Fruit fly (Drosophila melanogaster): ENCODE data around the gene tara.

Gene tara

dm6 chr3R:16221359-16222299 lies 3.8 kb upstream of the tara start (continued):
- peak; percentile 54 for TF ChIP-seq CG31224 (GFP tag; IDR thresholded peaks at IDR 0.05)
- no peak for TF ChIP-seq Bteb2 (GFP tag; optimal IDR thresholded peaks at IDR 0.05)
- TF ChIP-seq sc (optimal IDR thresholded peaks at IDR 0.05): no peak
- peak; percentile 96 for TF ChIP-seq sc (GFP tag; optimal IDR thresholded peaks at IDR 0.05)
- peak; percentile 79 for TF ChIP-seq CG32772 (GFP tag; IDR thresholded peaks at IDR 0.05)
- peak; percentile 86 for TF ChIP-seq Fer1 (GFP tag; optimal IDR thresholded peaks at IDR 0.05)
- TF ChIP-seq BEAF-32 (GFP tag; optimal IDR thresholded peaks at IDR 0.05): no peak
- peak; percentile 92 for TF ChIP-seq Abd-B (GFP tag; optimal IDR thresholded peaks at IDR 0.05)
- peak; percentile 98 for TF ChIP-seq CG18619 (GFP tag; optimal IDR thresholded peaks at IDR 0.05)
- TF ChIP-seq CG12744 (GFP tag; optimal IDR thresholded peaks at IDR 0.05): no peak
- no peak for TF ChIP-seq CG16813 (GFP tag; IDR thresholded peaks at IDR 0.05; ENCODE audit: partially characterized antibody)
- TF ChIP-seq CG11560 (tag; IDR thresholded peaks at IDR 0.05): 0 out of 3 replicates have a peak, but pooled peaks have one; percentile 23
- TF ChIP-seq mirr (GFP tag; optimal IDR thresholded peaks at IDR 0.05): peak; percentile 87
- peak; percentile 81 for TF ChIP-seq row (GFP tag; IDR thresholded peaks at IDR 0.05)
- TF ChIP-seq CG12071 (GFP tag; optimal IDR thresholded peaks at IDR 0.05): peak; percentile 0
- TF ChIP-seq ham (GFP tag; IDR thresholded peaks at IDR 0.05): peak; percentile 16; the same call in 1 of the 2 replicates
- TF ChIP-seq corto (GFP tag; optimal IDR thresholded peaks at IDR 0.05): peak; percentile 50
- peak; percentile 99 for TF ChIP-seq CG18262 (tag; optimal IDR thresholded peaks at IDR 0.05)
- peak; percentile 70 for TF ChIP-seq trem (tag; optimal IDR thresholded peaks at IDR 0.05)
- no peak for TF ChIP-seq CG14965 (GFP tag; optimal IDR thresholded peaks at IDR 0.05; ENCODE audit: borderline replicate concordance)
- TF ChIP-seq org-1 (GFP tag; optimal IDR thresholded peaks at IDR 0.05): peak; percentile 88
- TF ChIP-seq otp (GFP tag; IDR thresholded peaks at IDR 0.05): no peak
- TF ChIP-seq CG13894 (tag; optimal IDR thresholded peaks at IDR 0.05): peak; percentile 72
- no peak for TF ChIP-seq CG14860 (GFP tag; IDR thresholded peaks at IDR 0.05; ENCODE audit: partially characterized antibody)
- no peak for TF ChIP-seq shn (GFP tag; optimal IDR thresholded peaks at IDR 0.05)
- no peak for TF ChIP-seq hb (GFP tag; IDR thresholded peaks at IDR 0.05; ENCODE audit: partially characterized antibody)
- peak; percentile 94 for TF ChIP-seq CG8478 (optimal IDR thresholded peaks at IDR 0.05)
- 0 out of 2 replicates have a peak, but pooled peaks have one; percentile 41 for TF ChIP-seq Poxn (GFP tag; IDR thresholded peaks at IDR 0.05)
- TF ChIP-seq CG8281 (tag; optimal IDR thresholded peaks at IDR 0.05): peak; percentile 80
- peak; percentile 37; the same call in 1 of the 2 replicates for TF ChIP-seq vvl (GFP tag; IDR thresholded peaks at IDR 0.05)
- TF ChIP-seq GATAe (GFP tag; conservative IDR thresholded peaks at IDR 0.05): peak; percentile 23; the same call in 1 of the 2 replicates
- 0 out of 2 replicates have a peak, but pooled peaks have one; percentile 25 for TF ChIP-seq unc-4 (GFP tag; IDR thresholded peaks at IDR 0.05; ENCODE audit: partially characterized antibody)
- TF ChIP-seq CG18476 (GFP tag; optimal IDR thresholded peaks at IDR 0.05): peak; percentile 63
- TF ChIP-seq Fer3 (tag; optimal IDR thresholded peaks at IDR 0.05): peak; percentile 67
- peak; percentile 7 to 96 for TF ChIP-seq Hr51 (GFP tag; optimal IDR thresholded peaks at IDR 0.05)
- no peak for TF ChIP-seq MTF-1 (GFP tag; optimal IDR thresholded peaks at IDR 0.05; ENCODE audit: borderline replicate concordance)
- TF ChIP-seq lola (GFP tag; optimal IDR thresholded peaks at IDR 0.05): peak in 2 of 3 experiments; percentile 22 to 100
- peak; percentile 99 for TF ChIP-seq CG17361 (GFP tag; IDR thresholded peaks at IDR 0.05)
- TF ChIP-seq CG30020 (tag; optimal IDR thresholded peaks at IDR 0.05): peak; percentile 87
- no peak for TF ChIP-seq h (optimal IDR thresholded peaks at IDR 0.05)
- peak; percentile 75 for TF ChIP-seq CG17359 (tag; optimal IDR thresholded peaks at IDR 0.05)
- peak; percentile 92 for TF ChIP-seq nerfin-1 (tag; optimal IDR thresholded peaks at IDR 0.05)
- no peak for TF ChIP-seq p53 (GFP tag; optimal IDR thresholded peaks at IDR 0.05)
- peak; percentile 38; the same call in 1 of the 2 replicates for TF ChIP-seq CG14014 (GFP tag; IDR thresholded peaks at IDR 0.05)
- peak; percentile 92 for TF ChIP-seq onecut (GFP tag; IDR thresholded peaks at IDR 0.05)
- TF ChIP-seq bbx (GFP tag; IDR thresholded peaks at IDR 0.05; ENCODE audit: partially characterized antibody): peak; percentile 51
- 0 out of 2 replicates have a peak, but pooled peaks have one; percentile 16 for TF ChIP-seq sna (GFP tag; IDR thresholded peaks at IDR 0.05; ENCODE audit: partially characterized antibody)
